Worm (Caenorhabditis elegans) whole organism, L3 larva: ENCODE results near the gene grl-30.

Experiments used
- R02D3.7 ChIP-seq: fragments of 150-350 bp; optimal IDR thresholded peaks from 2 replicates; lab custom pipeline; 2014; ENCODE audit warnings: missing biosample characterization, missing genetic modification characterization
- ZK546.5 ChIP-seq: sonication (generic microtip); optimal IDR thresholded peaks from 2 replicates; lab custom pipeline; 2017; ENCODE audit warnings: missing biosample characterization, missing genetic modification characterization
- aly-2 ChIP-seq: fragments of 150-350 bp; optimal IDR thresholded peaks from 2 replicates; lab custom pipeline; 2014; ENCODE audit warnings: missing biosample characterization, missing genetic modification characterization
- ama-1 ChIP-seq: fragments of 150-350 bp; optimal IDR thresholded peaks from 2 replicates; lab custom pipeline; 2018
- ceh-16 ChIP-seq: sonication (generic microtip); optimal IDR thresholded peaks from 2 replicates; lab custom pipeline; 2017; ENCODE audit warnings: missing biosample characterization, missing genetic modification characterization
- ceh-82 ChIP-seq: fragments of 150-350 bp; optimal IDR thresholded peaks from 2 replicates; lab custom pipeline; 2014; ENCODE audit warnings: missing biosample characterization, missing genetic modification characterization
- ceh-9 ChIP-seq: sonication (generic microtip); optimal IDR thresholded peaks from 2 replicates; lab custom pipeline; 2018; ENCODE audit warnings: missing biosample characterization, missing genetic modification characterization
- egl-27 ChIP-seq: sonication (generic microtip); optimal IDR thresholded peaks from 4 replicates; lab custom pipeline; 2017; ENCODE audit warnings: missing biosample characterization, missing genetic modification reagents, missing genetic modification characterization
- egl-5 ChIP-seq: fragments of 150-350 bp; optimal IDR thresholded peaks from 2 replicates; lab custom pipeline; 2017; ENCODE audit warnings: missing biosample characterization, missing genetic modification reagents, missing genetic modification characterization, inconsistent platforms
- elt-1 ChIP-seq: fragments of 150-350 bp; optimal IDR thresholded peaks from 2 replicates; lab custom pipeline; 2014; ENCODE audit warnings: missing biosample characterization, missing genetic modification characterization
- elt-2 ChIP-seq: sonication (generic microtip); optimal IDR thresholded peaks from 2 replicates; lab custom pipeline; 2016; ENCODE audit warnings: missing genetic modification reagents, mild to moderate bottlenecking, missing genetic modification characterization, missing compliant biosample characterization
- elt-3 ChIP-seq, 3 experiments: fragments of 150-350 bp in 1 of 3; sonication (generic microtip) in 2 of 3; optimal IDR thresholded peaks; 2 replicates in 2 of 3; 4 replicates in 1 of 3; lab custom pipeline; 2014 to 2017; ENCODE audit warnings: missing biosample characterization in 3 of 3, missing genetic modification characterization in 3 of 3
- eor-1 ChIP-seq, 2 experiments: fragments of 150-350 bp; optimal IDR thresholded peaks; 2 replicates each; lab custom pipeline; 2014 to 2018; ENCODE audit warnings: missing biosample characterization in 2 of 2, missing genetic modification characterization in 2 of 2
- fkh-10 ChIP-seq: sonication (generic microtip); optimal IDR thresholded peaks from 2 replicates; lab custom pipeline; 2017; ENCODE audit warnings: missing biosample characterization, missing genetic modification reagents, missing genetic modification characterization
- fkh-2 ChIP-seq: fragments of 150-350 bp; optimal IDR thresholded peaks from 2 replicates; lab custom pipeline; 2014; ENCODE audit warnings: missing biosample characterization, missing genetic modification reagents, missing genetic modification characterization
- fos-1 ChIP-seq: fragments of 150-350 bp; optimal IDR thresholded peaks from 2 replicates; lab custom pipeline; 2014; ENCODE audit warnings: missing biosample characterization, missing genetic modification characterization
- hmg-11 ChIP-seq: sonication (generic microtip); optimal IDR thresholded peaks from 2 replicates; lab custom pipeline; 2016; ENCODE audit warnings: missing genetic modification characterization, missing compliant biosample characterization
- jun-1 ChIP-seq: fragments of 150-350 bp; optimal IDR thresholded peaks from 2 replicates; lab custom pipeline; 2014; ENCODE audit warnings: missing biosample characterization, missing genetic modification reagents, missing genetic modification characterization
- lin-15B ChIP-seq: fragments of 150-350 bp; optimal IDR thresholded peaks from 2 replicates; lab custom pipeline; 2014; ENCODE audit warnings: missing biosample characterization, missing genetic modification characterization
- lin-39 ChIP-seq: fragments of 150-350 bp; optimal IDR thresholded peaks from 2 replicates; lab custom pipeline; 2018; ENCODE audit warnings: missing biosample characterization, missing genetic modification reagents, missing genetic modification characterization
- lsy-12 ChIP-seq: sonication (generic microtip); optimal IDR thresholded peaks from 2 replicates; lab custom pipeline; 2016; ENCODE audit warnings: mild to moderate bottlenecking, missing genetic modification characterization, missing compliant biosample characterization
- mdl-1 ChIP-seq: fragments of 150-350 bp; optimal IDR thresholded peaks from 2 replicates; lab custom pipeline; 2014; ENCODE audit warnings: missing biosample characterization, missing genetic modification characterization
- mml-1 ChIP-seq: fragments of 150-350 bp; sonication (generic microtip); optimal IDR thresholded peaks from 3 replicates; lab custom pipeline; 2014; ENCODE audit warnings: missing biosample characterization, missing genetic modification characterization
- nfya-1 ChIP-seq: sonication (generic microtip); optimal IDR thresholded peaks from 2 replicates; lab custom pipeline; 2017; ENCODE audit warnings: missing genetic modification characterization, mild to moderate bottlenecking, missing compliant biosample characterization, antibody characterized with exemption, moderate library complexity; ENCODE audit not compliant: insufficient read depth
- nhr-11 ChIP-seq: fragments of 150-350 bp; optimal IDR thresholded peaks from 2 replicates; lab custom pipeline; 2014; ENCODE audit warnings: missing biosample characterization, missing genetic modification characterization
- nhr-12 ChIP-seq: fragments of 150-350 bp; optimal IDR thresholded peaks from 2 replicates; lab custom pipeline; 2014; ENCODE audit warnings: missing biosample characterization, missing genetic modification characterization
- nhr-23 ChIP-seq: fragments of 150-350 bp; optimal IDR thresholded peaks from 2 replicates; lab custom pipeline; 2014; ENCODE audit warnings: missing biosample characterization, missing genetic modification reagents, missing genetic modification characterization
- nhr-237 ChIP-seq: fragments of 150-350 bp; optimal IDR thresholded peaks from 2 replicates; lab custom pipeline; 2014; ENCODE audit warnings: missing biosample characterization, missing genetic modification characterization
- nhr-25 ChIP-seq: sonication (generic microtip); optimal IDR thresholded peaks from 2 replicates; lab custom pipeline; 2017; ENCODE audit warnings: missing biosample characterization, missing genetic modification characterization
- nhr-43 ChIP-seq: sonication (generic microtip); optimal IDR thresholded peaks from 2 replicates; lab custom pipeline; 2016; ENCODE audit warnings: mild to moderate bottlenecking, missing genetic modification characterization, missing compliant biosample characterization; ENCODE audit not compliant: poor library complexity, severe bottlenecking
- nhr-67 ChIP-seq: fragments of 150-350 bp; optimal IDR thresholded peaks from 2 replicates; lab custom pipeline; 2014; ENCODE audit warnings: missing biosample characterization, missing genetic modification characterization
- nhr-77 ChIP-seq: fragments of 150-350 bp; optimal IDR thresholded peaks from 2 replicates; lab custom pipeline; 2014; ENCODE audit warnings: missing biosample characterization, missing genetic modification characterization
- pha-4 ChIP-seq: fragments of 150-350 bp; optimal IDR thresholded peaks from 2 replicates; lab custom pipeline; 2014; ENCODE audit warnings: missing biosample characterization, missing genetic modification reagents, missing genetic modification characterization
- sea-2 ChIP-seq: fragments of 150-350 bp; sonication (generic microtip); optimal IDR thresholded peaks from 4 replicates; lab custom pipeline; 2014; ENCODE audit warnings: missing biosample characterization, missing genetic modification reagents, missing genetic modification characterization
- snpc-4 ChIP-seq: fragments of 150-350 bp; optimal IDR thresholded peaks from 2 replicates; lab custom pipeline; 2014; ENCODE audit warnings: missing biosample characterization, missing genetic modification characterization
- tbx-2 ChIP-seq: sonication (generic microtip); optimal IDR thresholded peaks from 2 replicates; lab custom pipeline; 2016; ENCODE audit warnings: mild to moderate bottlenecking, missing genetic modification characterization, missing compliant biosample characterization
- unc-39 ChIP-seq: sonication (generic microtip); optimal IDR thresholded peaks from 4 replicates; lab custom pipeline; 2017; ENCODE audit warnings: missing biosample characterization, missing genetic modification characterization
- zag-1 ChIP-seq: fragments of 150-350 bp; optimal IDR thresholded peaks from 2 replicates; lab custom pipeline; 2014; ENCODE audit warnings: missing biosample characterization, missing genetic modification characterization
- ztf-11 ChIP-seq: fragments of 150-350 bp; optimal IDR thresholded peaks from 2 replicates; lab custom pipeline; 2014; ENCODE audit warnings: missing biosample characterization, missing genetic modification characterization
- ztf-4 ChIP-seq: fragments of 150-350 bp; optimal IDR thresholded peaks from 2 replicates; lab custom pipeline; 2014; ENCODE audit warnings: missing biosample characterization, missing genetic modification characterization

The grl-30 gene

ce11 chrV:3578813-3579212 lies 22.7 kb downstream of the grl-30 start, which contains the start of gene pygl-1:
TSS of gene pygl-1 (plus strand) at chrV:3579023.
- no peak for TF ChIP-seq ceh-9
- TF ChIP-seq nhr-77 (tag; lab: Kevin White, UChicago) = no peak
- no peak for TF ChIP-seq sea-2 (GFP tag; lab: Kevin White, UChicago)
- TF ChIP-seq egl-5 (tag; lab: Kevin White, UChicago) = no peak
- TF ChIP-seq tbx-2 = no peak
- TF ChIP-seq ztf-11 (tag; lab: Kevin White, UChicago) = no peak
- TF ChIP-seq fos-1 = no peak
- no peak for TF ChIP-seq unc-39 (tag; lab: Kevin White, UChicago)
- TF ChIP-seq egl-27 = no peak
- TF ChIP-seq jun-1 (tag; lab: Kevin White, UChicago) = no peak
- TF ChIP-seq aly-2 (tag; lab: Kevin White, UChicago) = no peak
- TF ChIP-seq lin-39 (tag; lab: Kevin White, UChicago) = no peak
- TF ChIP-seq ama-1 (lab: Kevin White, UChicago) = no peak

ce11 chrV:3579248-3579647 lies 23.2 kb downstream of the grl-30 start:
- no peak for TF ChIP-seq hmg-11 (tag; lab: Kevin White, UChicago)
- TF ChIP-seq tbx-2 = no peak
- no peak for TF ChIP-seq mdl-1 (tag; lab: Kevin White, UChicago)
- no peak for TF ChIP-seq nhr-67 (tag; lab: Kevin White, UChicago)

ce11 chrV:3579795-3580194 lies 23.7 kb downstream of the grl-30 start:
- peak; percentile 97 for TF ChIP-seq lin-15B
- no peak for TF ChIP-seq ceh-82 (tag; lab: Kevin White, UChicago)
- no peak for TF ChIP-seq sea-2 (GFP tag; lab: Kevin White, UChicago)
- no peak for TF ChIP-seq R02D3.7 (tag; lab: Kevin White, UChicago)
- TF ChIP-seq fkh-10 (GFP tag; lab: Kevin White, UChicago) = no peak
- no peak for TF ChIP-seq nhr-12
- TF ChIP-seq ceh-9 = no peak
- TF ChIP-seq snpc-4 (tag; lab: Kevin White, UChicago) = peak; percentile 13
- peak; percentile 26 for TF ChIP-seq nhr-43 (tag; lab: Kevin White, UChicago)
- no peak for TF ChIP-seq mml-1 (tag; lab: Kevin White, UChicago)
- TF ChIP-seq zag-1 (tag; lab: Kevin White, UChicago) = no peak
- no peak for TF ChIP-seq nhr-25 (tag; lab: Kevin White, UChicago)
- no peak for TF ChIP-seq nhr-237 (tag; lab: Kevin White, UChicago)
- TF ChIP-seq egl-5 (tag; lab: Kevin White, UChicago) = no peak
- no peak for TF ChIP-seq fkh-2 (tag; lab: Kevin White, UChicago)
- peak; percentile 36 for TF ChIP-seq lin-39 (tag; lab: Kevin White, UChicago)
- peak; percentile 45 for TF ChIP-seq ama-1 (lab: Kevin White, UChicago)
- TF ChIP-seq eor-1 (tag; optimal IDR thresholded peaks at IDR 0.05; lab: Kevin White, UChicago) = no peak
- TF ChIP-seq ZK546.5 (tag; lab: Kevin White, UChicago) = no peak
- no peak for TF ChIP-seq ceh-16 (tag; lab: Kevin White, UChicago)
- no peak for TF ChIP-seq jun-1 (tag; lab: Kevin White, UChicago)
- peak; percentile 50 for TF ChIP-seq nhr-23 (tag; lab: Kevin White, UChicago)
- no peak for TF ChIP-seq lsy-12 (tag; lab: Kevin White, UChicago)
- TF ChIP-seq pha-4 (tag; lab: Kevin White, UChicago) = peak; percentile 63
- peak; percentile 60 for TF ChIP-seq nfya-1
- no peak for TF ChIP-seq elt-1 (tag; lab: Kevin White, UChicago)
- no peak for TF ChIP-seq fos-1
- no peak for TF ChIP-seq egl-27
- peak; percentile 37 for TF ChIP-seq elt-2 (tag; lab: Kevin White, UChicago)
- TF ChIP-seq elt-3 (tag; optimal IDR thresholded peaks at IDR 0.05; lab: Kevin White, UChicago) = no peak
- TF ChIP-seq hmg-11 (tag; lab: Kevin White, UChicago) = peak; percentile 74
- TF ChIP-seq nhr-67 (tag; lab: Kevin White, UChicago) = no peak
- TF ChIP-seq mdl-1 (tag; lab: Kevin White, UChicago) = peak; percentile 25
- TF ChIP-seq aly-2 (tag; lab: Kevin White, UChicago) = no peak
- TF ChIP-seq nhr-11 (tag; lab: Kevin White, UChicago) = no peak
- TF ChIP-seq ztf-4 (tag; lab: Kevin White, UChicago) = no peak
- TF ChIP-seq, all 47 proteins: peak for 11
